Worm (Caenorhabditis elegans) whole organism, mixed stage, embryonic: Measurements from ENCODE around the gene F28A10.7.

Experiments
- M03D4.4 ChIP-seq: sonication (generic microtip); optimal IDR thresholded peaks from 2 replicates; lab custom pipeline; 2017; ENCODE audit warnings: mild to moderate bottlenecking, missing genetic modification characterization, missing compliant biosample characterization
- bed-3 ChIP-seq: fragments of 200-800 bp; sonication (Bioruptor generic); optimal IDR thresholded peaks from 3 replicates; lab custom pipeline; 2018; ENCODE audit warnings: mild to moderate bottlenecking, missing genetic modification characterization, moderate library complexity, missing compliant biosample characterization
- blmp-1 ChIP-seq: fragments of 150-350 bp; optimal IDR thresholded peaks from 2 replicates; lab custom pipeline; 2014; ENCODE audit warnings: missing biosample characterization, missing genetic modification characterization
- ceh-39 ChIP-seq: fragments of 150-350 bp; optimal IDR thresholded peaks from 2 replicates; lab custom pipeline; 2014; ENCODE audit warnings: missing biosample characterization, missing genetic modification characterization
- ceh-43 ChIP-seq: fragments of 200-800 bp; sonication (Bioruptor generic); optimal IDR thresholded peaks from 2 replicates; lab custom pipeline; 2018; ENCODE audit warnings: mild to moderate bottlenecking, missing genetic modification characterization, moderate library complexity, missing compliant biosample characterization
- ceh-83 ChIP-seq: fragments of 200-800 bp; sonication (Bioruptor generic); optimal IDR thresholded peaks from 2 replicates; lab custom pipeline; 2018; ENCODE audit warnings: mild to moderate bottlenecking, missing genetic modification characterization, missing compliant biosample characterization
- ces-1 ChIP-seq: fragments of 150-350 bp; optimal IDR thresholded peaks from 2 replicates; lab custom pipeline; 2014; ENCODE audit warnings: missing biosample characterization, missing genetic modification reagents, missing genetic modification characterization
- cnd-1 ChIP-seq: fragments of 200-800 bp; sonication (Bioruptor generic); optimal IDR thresholded peaks from 2 replicates; lab custom pipeline; 2018; ENCODE audit warnings: mild to moderate bottlenecking, missing genetic modification characterization, missing compliant biosample characterization
- drap-1 ChIP-seq: fragments of 200-800 bp; sonication (Bioruptor generic); optimal IDR thresholded peaks from 3 replicates; lab custom pipeline; 2018; ENCODE audit warnings: mild to moderate bottlenecking, missing genetic modification characterization, missing compliant biosample characterization
- elt-1 ChIP-seq: sonication (generic microtip); optimal IDR thresholded peaks from 2 replicates; lab custom pipeline; 2017; ENCODE audit warnings: missing genetic modification characterization, mild to moderate bottlenecking, missing compliant biosample characterization, antibody characterized with exemption, moderate library complexity, borderline replicate concordance; ENCODE audit not compliant: insufficient read depth
- elt-3 ChIP-seq: fragments of 150-350 bp; optimal IDR thresholded peaks from 2 replicates; lab custom pipeline; 2014; ENCODE audit warnings: missing biosample characterization, missing genetic modification characterization
- flh-1 ChIP-seq: fragments of 200-800 bp; sonication (Bioruptor generic); optimal IDR thresholded peaks from 2 replicates; lab custom pipeline; 2018; ENCODE audit warnings: mild to moderate bottlenecking, missing genetic modification characterization, moderate library complexity, missing compliant biosample characterization
- ham-2 ChIP-seq: fragments of 200-800 bp; sonication (Bioruptor generic); optimal IDR thresholded peaks from 2 replicates; lab custom pipeline; 2018; ENCODE audit warnings: mild to moderate bottlenecking, missing genetic modification characterization, missing compliant biosample characterization
- hlh-1 ChIP-seq: fragments of 150-350 bp; optimal IDR thresholded peaks from 2 replicates; lab custom pipeline; 2014; ENCODE audit warnings: missing biosample characterization, missing genetic modification reagents, missing genetic modification characterization
- lin-13 ChIP-seq: fragments of 150-350 bp; optimal IDR thresholded peaks from 2 replicates; lab custom pipeline; 2014; ENCODE audit warnings: missing biosample characterization, missing genetic modification characterization
- lin-32 ChIP-seq: fragments of 200-800 bp; sonication (Bioruptor generic); optimal IDR thresholded peaks from 2 replicates; lab custom pipeline; 2018; ENCODE audit warnings: mild to moderate bottlenecking, missing genetic modification characterization, missing compliant biosample characterization
- lsy-2 ChIP-seq: fragments of 150-350 bp; optimal IDR thresholded peaks from 2 replicates; lab custom pipeline; 2014; ENCODE audit warnings: missing biosample characterization, missing genetic modification characterization
- mab-5 ChIP-seq: fragments of 150-350 bp; optimal IDR thresholded peaks from 2 replicates; lab custom pipeline; 2014; ENCODE audit warnings: missing biosample characterization, missing genetic modification characterization
- mep-1 ChIP-seq: fragments of 150-350 bp; optimal IDR thresholded peaks from 2 replicates; lab custom pipeline; 2017; ENCODE audit warnings: missing biosample characterization, missing genetic modification reagents, missing genetic modification characterization, inconsistent platforms
- mls-2 ChIP-seq: sonication (generic microtip); optimal IDR thresholded peaks from 2 replicates; lab custom pipeline; 2016; ENCODE audit warnings: mild to moderate bottlenecking, missing genetic modification characterization, moderate library complexity, missing compliant biosample characterization
- nhr-12 ChIP-seq: fragments of 150-350 bp; optimal IDR thresholded peaks from 2 replicates; lab custom pipeline; 2014; ENCODE audit warnings: missing biosample characterization, missing genetic modification characterization
- nhr-2 ChIP-seq: fragments of 150-350 bp; optimal IDR thresholded peaks from 2 replicates; lab custom pipeline; 2014; ENCODE audit warnings: missing biosample characterization, missing genetic modification characterization
- nhr-237 ChIP-seq: fragments of 150-350 bp; optimal IDR thresholded peaks from 2 replicates; lab custom pipeline; 2014; ENCODE audit warnings: missing biosample characterization, missing genetic modification characterization
- nhr-28 ChIP-seq: fragments of 150-350 bp; optimal IDR thresholded peaks from 2 replicates; lab custom pipeline; 2014; ENCODE audit warnings: missing biosample characterization, missing genetic modification characterization
- nhr-76 ChIP-seq: sonication (generic microtip); optimal IDR thresholded peaks from 2 replicates; lab custom pipeline; 2017; ENCODE audit warnings: missing biosample characterization, missing genetic modification characterization
- pha-4 ChIP-seq: fragments of 150-350 bp; optimal IDR thresholded peaks from 2 replicates; lab custom pipeline; 2018; ENCODE audit warnings: missing biosample characterization, missing genetic modification reagents, missing genetic modification characterization
- sem-2 ChIP-seq: fragments of 200-800 bp; sonication (Bioruptor generic); optimal IDR thresholded peaks from 2 replicates; lab custom pipeline; 2018; ENCODE audit warnings: mild to moderate bottlenecking, missing genetic modification characterization, missing compliant biosample characterization
- snpc-4 ChIP-seq: fragments of 150-350 bp; optimal IDR thresholded peaks from 2 replicates; lab custom pipeline; 2014; ENCODE audit warnings: missing biosample characterization, missing genetic modification characterization
- sptf-1 ChIP-seq: sonication (generic microtip); optimal IDR thresholded peaks from 2 replicates; lab custom pipeline; 2017; ENCODE audit warnings: mild to moderate bottlenecking, missing genetic modification characterization, moderate library complexity, missing compliant biosample characterization
- tbx-8 ChIP-seq: fragments of 200-800 bp; sonication (Bioruptor generic); optimal IDR thresholded peaks from 2 replicates; lab custom pipeline; 2018; ENCODE audit warnings: mild to moderate bottlenecking, missing genetic modification characterization, moderate library complexity, missing compliant biosample characterization
- unc-120 ChIP-seq: sonication (generic microtip); optimal IDR thresholded peaks from 2 replicates; lab custom pipeline; 2017; ENCODE audit warnings: missing genetic modification characterization, missing compliant biosample characterization; ENCODE audit not compliant: poor library complexity, severe bottlenecking
- unc-39 ChIP-seq: fragments of 150-350 bp; optimal IDR thresholded peaks from 2 replicates; lab custom pipeline; 2014; ENCODE audit warnings: missing biosample characterization, missing genetic modification characterization
- unc-62 ChIP-seq: fragments of 150-350 bp; optimal IDR thresholded peaks from 2 replicates; lab custom pipeline; 2014; ENCODE audit warnings: missing biosample characterization, missing genetic modification reagents, missing genetic modification characterization
- zip-8 ChIP-seq: fragments of 150-350 bp; optimal IDR thresholded peaks from 2 replicates; lab custom pipeline; 2014; ENCODE audit warnings: missing biosample characterization, missing genetic modification characterization
- ztf-11 ChIP-seq: fragments of 150-350 bp; optimal IDR thresholded peaks from 2 replicates; lab custom pipeline; 2014; ENCODE audit warnings: missing biosample characterization, missing genetic modification characterization

Gene F28A10.7

DNA sequence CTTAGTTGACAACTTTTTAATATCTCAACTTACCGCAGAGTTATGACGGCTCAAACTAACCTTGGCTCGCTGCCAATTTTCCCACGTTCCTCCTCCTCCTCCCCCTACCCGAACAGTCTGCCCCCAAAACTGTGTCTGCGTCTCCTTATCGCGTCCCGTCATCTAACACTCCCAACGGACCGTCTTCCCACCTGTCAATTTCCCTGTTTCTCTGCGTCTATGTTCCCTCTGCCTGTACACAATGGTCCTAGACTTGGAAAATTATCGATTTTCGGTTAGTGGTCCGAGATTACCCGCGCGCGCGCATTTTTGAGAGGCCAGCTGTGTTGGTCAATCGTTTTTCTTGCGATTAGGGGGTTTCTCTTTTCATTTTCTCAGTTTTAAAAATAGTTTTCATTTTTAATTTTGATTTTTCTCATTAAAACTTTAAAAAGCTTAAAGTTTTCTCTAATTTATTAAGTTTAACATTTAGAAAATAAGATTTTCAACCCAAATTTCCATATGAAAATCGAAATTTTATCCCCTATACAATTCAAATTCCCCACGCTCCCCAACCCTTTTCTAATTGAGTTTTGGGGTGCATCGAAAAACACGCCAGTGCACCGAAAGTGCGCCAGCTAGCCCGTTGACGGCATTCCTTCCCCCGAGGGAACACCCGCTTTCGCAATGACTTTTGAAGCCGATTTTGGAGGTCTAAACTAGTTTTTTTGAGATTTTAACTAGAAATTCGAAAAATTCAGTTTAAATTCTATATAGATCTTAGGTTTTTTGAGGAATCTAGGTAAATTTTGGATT is 27.7 kb upstream of the F28A10.7 start, which contains the start of gene alg-2:
Gene alg-2, plus strand, starts transcription at position 220 of the 795 bp plus-strand sequence.
- TF ChIP-seq ceh-39 (peak; percentile 96), mep-1 (no peak), sem-2 (GFP tag; lab: Kevin White, UChicago) (no peak), pha-4 (tag; lab: Kevin White, UChicago) (no peak), mab-5 (tag; lab: Kevin White, UChicago) (no peak), drap-1 (GFP tag; lab: Kevin White, UChicago) (no peak), nhr-237 (tag; lab: Kevin White, UChicago) (no peak), lin-32 (GFP tag; lab: Kevin White, UChicago) (peak; percentile 92), sptf-1 (tag; lab: Kevin White, UChicago) (peak; percentile 56), hlh-1 (peak; percentile 32), unc-120 (tag; lab: Kevin White, UChicago) (peak; percentile 28), nhr-76 (no peak), unc-39 (tag; lab: Kevin White, UChicago) (no peak), M03D4.4 (no peak), ztf-11 (tag; lab: Kevin White, UChicago) (no peak), ceh-43 (peak; percentile 43), mls-2 (tag; lab: Kevin White, UChicago) (peak; percentile 27), elt-3 (tag; lab: Kevin White, UChicago) (no peak), nhr-2 (tag; lab: Kevin White, UChicago) (peak; percentile 71), lsy-2 (tag; lab: Kevin White, UChicago) (no peak), lin-13 (tag; lab: Kevin White, UChicago) (peak; percentile 19), elt-1 (tag; lab: Kevin White, UChicago) (peak; percentile 93), unc-62 (GFP tag; lab: Kevin White, UChicago) (peak; percentile 48), bed-3 (GFP tag; lab: Kevin White, UChicago) (no peak), cnd-1 (tag; lab: Kevin White, UChicago) (peak; percentile 76), zip-8 (tag; lab: Kevin White, UChicago) (no peak), snpc-4 (tag; lab: Kevin White, UChicago) (no peak), ces-1 (GFP tag; lab: Kevin White, UChicago) (peak; percentile 75), nhr-28 (no peak), ham-2 (GFP tag; lab: Kevin White, UChicago) (peak; percentile 63), nhr-12 (tag; lab: Kevin White, UChicago) (no peak), ceh-83 (no peak), tbx-8 (no peak), flh-1 (GFP tag; lab: Kevin White, UChicago) (no peak), blmp-1 (tag; lab: Kevin White, UChicago) (no peak)

DNA sequence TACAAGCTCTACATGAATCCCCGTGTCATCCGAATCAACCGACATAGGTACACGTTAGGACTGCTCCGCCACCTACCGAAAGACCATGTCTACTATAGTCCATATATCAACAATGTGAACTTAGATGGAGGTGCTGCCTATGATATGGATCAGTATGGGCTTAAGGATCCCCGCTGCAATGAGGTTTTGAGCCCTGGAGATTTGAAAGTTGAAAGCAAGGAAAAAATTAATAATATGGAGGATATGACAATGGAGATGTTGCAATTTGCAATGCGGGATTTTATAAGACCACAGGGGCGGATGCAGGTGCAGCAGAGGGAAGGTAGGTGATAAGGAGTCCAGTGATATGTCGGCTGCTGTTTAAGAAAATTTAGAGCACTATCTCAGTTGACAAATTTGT is 23.8 kb upstream of the F28A10.7 start:
- TF ChIP-seq unc-62 (GFP tag; lab: Kevin White, UChicago) (no peak), M03D4.4 (no peak), blmp-1 (tag; lab: Kevin White, UChicago) (no peak), nhr-76 (no peak), mep-1 (no peak), elt-1 (tag; lab: Kevin White, UChicago) (no peak), mls-2 (tag; lab: Kevin White, UChicago) (no peak), elt-3 (tag; lab: Kevin White, UChicago) (no peak), sem-2 (GFP tag; lab: Kevin White, UChicago) (no peak), zip-8 (tag; lab: Kevin White, UChicago) (no peak), lin-32 (GFP tag; lab: Kevin White, UChicago) (no peak), nhr-12 (tag; lab: Kevin White, UChicago) (no peak), ztf-11 (tag; lab: Kevin White, UChicago) (no peak), pha-4 (tag; lab: Kevin White, UChicago) (no peak), unc-39 (tag; lab: Kevin White, UChicago) (no peak), ham-2 (GFP tag; lab: Kevin White, UChicago) (no peak), nhr-237 (tag; lab: Kevin White, UChicago) (no peak), sptf-1 (tag; lab: Kevin White, UChicago) (no peak)
